Worm (Caenorhabditis elegans): Measurements from ENCODE around the gene F31E3.12.

The F31E3.12 gene

ce11 chrIII:6971662-6972284 lies 2.6 kb downstream of the F31E3.12 start, which contains the start of the genes eef-1A.1 and rfc-4 (continued):
- TF ChIP-seq ztf-11 (tag; optimal IDR thresholded peaks at IDR 0.05) (peak in 1 of 2 experiments; percentile 85), sptf-1 (tag; optimal IDR thresholded peaks at IDR 0.05) (no peak), egl-13 (tag; optimal IDR thresholded peaks at IDR 0.05) (peak; percentile 92), nhr-12 (tag; optimal IDR thresholded peaks at IDR 0.05) (no peak), F16B12.6 (tag; optimal IDR thresholded peaks at IDR 0.05) (peak; percentile 77)

ce11 chrIII:6973682-6974081 lies 4.5 kb downstream of the F31E3.12 start, which contains the start of gene F31E3.2:
Gene F31E3.2 (plus strand): TSS chrIII:6973982.
- no peak for TF ChIP-seq ceh-90 (tag; optimal IDR thresholded peaks at IDR 0.05)
- TF ChIP-seq lsy-2 (tag; optimal IDR thresholded peaks at IDR 0.05) = peak in 1 of 2 experiments; percentile 9

ce11 chrIII:6974952-6975351 lies 5.8 kb downstream of the F31E3.12 start:
- TF ChIP-seq ceh-82 (tag; optimal IDR thresholded peaks at IDR 0.05) (no peak), egl-13 (tag; optimal IDR thresholded peaks at IDR 0.05) (no peak)

ce11 chrIII:6978875-6979274 lies 9.7 kb downstream of the F31E3.12 start:
- TF ChIP-seq nhr-77 (tag; optimal IDR thresholded peaks at IDR 0.05) (peak; percentile 47), nhr-20 (tag; optimal IDR thresholded peaks at IDR 0.05) (peak; percentile 71), unc-98 (GFP tag; IDR thresholded peaks at IDR 0.05) (no peak), ceh-63 (GFP tag; optimal IDR thresholded peaks at IDR 0.05) (no peak), nhr-85 (tag) (peak; percentile 92), lin-39 (tag; optimal IDR thresholded peaks at IDR 0.05) (no peak), unc-62 (GFP tag; optimal IDR thresholded peaks at IDR 0.05) (peak; percentile 80), fkh-10 (GFP tag; optimal IDR thresholded peaks at IDR 0.05) (no peak), lin-15B (tag; optimal IDR thresholded peaks at IDR 0.05) (no peak), dpl-1 (GFP tag; optimal IDR thresholded peaks at IDR 0.05) (peak; percentile 55 to 58 (median 55)), fkh-8 (tag; optimal IDR thresholded peaks at IDR 0.05) (no peak), ceh-88 (GFP tag; IDR thresholded peaks at IDR 0.05) (no peak), nhr-84 (tag; optimal IDR thresholded peaks at IDR 0.05) (no peak), tbx-2 (tag; optimal IDR thresholded peaks at IDR 0.05) (peak; percentile 79), pqm-1 (tag; optimal IDR thresholded peaks at IDR 0.05) (no peak), lir-3 (tag; optimal IDR thresholded peaks at IDR 0.05; ENCODE audit: poor library complexity) (no peak), Y116A8C.19 (tag; optimal IDR thresholded peaks at IDR 0.05; ENCODE audit: borderline replicate concordance) (no peak), unc-130 (tag; optimal IDR thresholded peaks at IDR 0.05) (peak; percentile 75), vab-15 (tag; optimal IDR thresholded peaks at IDR 0.05) (no peak), tlp-1 (tag; optimal IDR thresholded peaks at IDR 0.05) (no peak), rnt-1 (tag; optimal IDR thresholded peaks at IDR 0.05) (peak; percentile 68), aha-1 (tag; optimal IDR thresholded peaks at IDR 0.05) (no peak), C04F5.9 (tag; optimal IDR thresholded peaks at IDR 0.05) (peak; percentile 96), ceh-82 (tag; optimal IDR thresholded peaks at IDR 0.05) (peak in 1 of 3 experiments; percentile 32), mef-2 (tag; optimal IDR thresholded peaks at IDR 0.05) (no peak), unc-86 (tag; optimal IDR thresholded peaks at IDR 0.05) (peak; percentile 24), sup-37 (GFP tag; optimal IDR thresholded peaks at IDR 0.05) (no peak), ces-1 (GFP tag; optimal IDR thresholded peaks at IDR 0.05) (no peak), alr-1 (tag; optimal IDR thresholded peaks at IDR 0.05; ENCODE audit: borderline replicate concordance) (no peak), hlh-4 (tag; optimal IDR thresholded peaks at IDR 0.05) (no peak), nhr-11 (tag; optimal IDR thresholded peaks at IDR 0.05) (no peak), sptf-1 (tag; optimal IDR thresholded peaks at IDR 0.05) (no peak), mdl-1 (tag; optimal IDR thresholded peaks at IDR 0.05) (peak in 1 of 2 experiments; percentile 35), nhr-47 (tag; optimal IDR thresholded peaks at IDR 0.05) (peak; percentile 49), aly-2 (tag; optimal IDR thresholded peaks at IDR 0.05) (peak; percentile 11), lin-13 (GFP tag; optimal IDR thresholded peaks at IDR 0.05) (peak; percentile 69), nhr-90 (tag; optimal IDR thresholded peaks at IDR 0.05; ENCODE audit: poor library complexity) (peak; percentile 43), isw-1 (GFP tag; IDR thresholded peaks at IDR 0.05) (no peak), pag-3 (tag; optimal IDR thresholded peaks at IDR 0.05; ENCODE audit: borderline replicate concordance, insufficient read depth) (no peak), snu-23 (GFP tag; optimal IDR thresholded peaks at IDR 0.05) (peak; percentile 87)

Measured in whole organism, L1 larva.